Fruit fly (Drosophila melanogaster): ENCODE results near the gene Cp15.

- TF ChIP-seq sens (GFP tag) (no peak), bcd (GFP tag; optimal IDR thresholded peaks at IDR 0.05) (no peak)
These were observed 3.0 kb upstream of the Cp15 start for dm6 chr3L:8725252-8725651.

Data from whole organism, embryonic.